Fruit fly (Drosophila melanogaster): ENCODE data around the gene nAChRbeta3.

Gene nAChRbeta3

DNA sequence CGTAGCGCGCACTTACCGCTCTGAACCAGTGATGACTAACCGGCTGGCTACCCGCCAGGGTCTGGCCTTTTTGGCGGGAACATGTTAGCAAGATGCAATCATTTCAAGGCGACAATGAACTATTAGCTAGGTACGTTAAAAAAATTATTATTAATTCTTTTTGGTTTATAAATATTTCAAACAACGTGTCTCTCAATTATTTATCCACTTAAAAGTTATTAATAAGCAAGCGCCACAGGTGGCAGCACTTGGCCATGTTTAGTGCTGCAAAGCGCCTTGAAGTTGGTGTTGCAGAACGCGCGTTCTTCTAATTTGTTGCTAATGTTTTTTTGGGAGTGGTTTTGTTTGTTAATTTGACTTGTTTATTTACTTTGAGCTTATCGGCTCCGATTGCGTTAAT, 29.3 kb downstream of the nAChRbeta3 start, which contains the start of the genes Ipk2 and cold (continued):
- TF ChIP-seq D (optimal IDR thresholded peaks at IDR 0.05), result no peak
- peak; percentile 50 for TF ChIP-seq D (GFP tag; optimal IDR thresholded peaks at IDR 0.05)
- peak; percentile 54; the same call in 1 of the 2 replicates for TF ChIP-seq HLH3B (GFP tag; IDR thresholded peaks at IDR 0.05)
- no peak for TF ChIP-seq CG2129 (GFP tag; IDR thresholded peaks at IDR 0.05; ENCODE audit: partially characterized antibody)
- TF ChIP-seq NFAT (GFP tag; IDR thresholded peaks at IDR 0.05), result no peak; the same call in 1 of the 2 replicates
- TF ChIP-seq pum (GFP tag; optimal IDR thresholded peaks at IDR 0.05), result peak; percentile 81
- TF ChIP-seq ara (GFP tag; IDR thresholded peaks at IDR 0.05), result peak; percentile 55
- peak; percentile 59 for TF ChIP-seq cwo (GFP tag; optimal IDR thresholded peaks at IDR 0.05)
- no peak for TF ChIP-seq MTF-1 (GFP tag; optimal IDR thresholded peaks at IDR 0.05; ENCODE audit: borderline replicate concordance)
- TF ChIP-seq CG2120 (GFP tag; optimal IDR thresholded peaks at IDR 0.05), result peak; percentile 90
- peak; percentile 99 for TF ChIP-seq Sry-β (GFP tag; optimal IDR thresholded peaks at IDR 0.05)
- no peak for TF ChIP-seq tio (GFP tag; optimal IDR thresholded peaks at IDR 0.05)
- peak; percentile 68 for TF ChIP-seq kni (GFP tag; optimal IDR thresholded peaks at IDR 0.05)
- TF ChIP-seq toy (GFP tag; IDR thresholded peaks at IDR 0.05), result 0 out of 2 replicates have a peak, but pooled peaks have one; percentile 29
- TF ChIP-seq CG13287 (GFP tag; IDR thresholded peaks at IDR 0.05; ENCODE audit: partially characterized antibody), result peak; percentile 59
- TF ChIP-seq ci (GFP tag; IDR thresholded peaks at IDR 0.05), result peak; percentile 60
- peak; percentile 74 for TF ChIP-seq Atf-2 (GFP tag; optimal IDR thresholded peaks at IDR 0.05)
- TF ChIP-seq CG4404 (GFP tag; IDR thresholded peaks at IDR 0.05), result peak; percentile 80
- peak; percentile 78 for TF ChIP-seq E2f2 (GFP tag; IDR thresholded peaks at IDR 0.05)
- TF ChIP-seq CG9817 (tag; optimal IDR thresholded peaks at IDR 0.05), result peak; percentile 85
- TF ChIP-seq Bdp1 (GFP tag; optimal IDR thresholded peaks at IDR 0.05), result peak; percentile 79
- no peak for TF ChIP-seq CG14965 (GFP tag; optimal IDR thresholded peaks at IDR 0.05; ENCODE audit: borderline replicate concordance)
- 0 out of 3 replicates have a peak, but pooled peaks have one; percentile 64 for TF ChIP-seq otp (GFP tag; IDR thresholded peaks at IDR 0.05)
- peak; percentile 85 for TF ChIP-seq tin (GFP tag; optimal IDR thresholded peaks at IDR 0.05)
- peak; percentile 63 for TF ChIP-seq cato (GFP tag; optimal IDR thresholded peaks at IDR 0.05; ENCODE audit: borderline replicate concordance)
- peak; percentile 62 for TF ChIP-seq luna (GFP tag; optimal IDR thresholded peaks at IDR 0.05)
- TF ChIP-seq emc (GFP tag; optimal IDR thresholded peaks at IDR 0.05), result no peak
- peak; percentile 53; the same call in 1 of the 2 replicates for TF ChIP-seq Atf6 (GFP tag; IDR thresholded peaks at IDR 0.05)
- peak; percentile 91 for TF ChIP-seq CG9932 (GFP tag; IDR thresholded peaks at IDR 0.05)
- TF ChIP-seq CG12659 (GFP tag; optimal IDR thresholded peaks at IDR 0.05), result peak; percentile 93
- TF ChIP-seq phol (tag; optimal IDR thresholded peaks at IDR 0.05), result peak; percentile 88
- TF ChIP-seq gce (GFP tag; IDR thresholded peaks at IDR 0.05), result no peak
- TF ChIP-seq Meics (GFP tag; optimal IDR thresholded peaks at IDR 0.05), result peak; percentile 83
- TF ChIP-seq CG6175 (GFP tag; IDR thresholded peaks at IDR 0.05), result no peak
- peak; percentile 83 for TF ChIP-seq CG3281 (GFP tag; optimal IDR thresholded peaks at IDR 0.05)
- TF ChIP-seq crc (GFP tag; optimal IDR thresholded peaks at IDR 0.05), result no peak
- peak; percentile 12 to 46 for TF ChIP-seq tll (GFP tag; optimal IDR thresholded peaks at IDR 0.05)
- peak; percentile 82 for TF ChIP-seq CG7839 (tag; optimal IDR thresholded peaks at IDR 0.05)
- peak; percentile 69 for TF ChIP-seq CG15696 (tag; optimal IDR thresholded peaks at IDR 0.05)
- TF ChIP-seq CG18619 (GFP tag; optimal IDR thresholded peaks at IDR 0.05), result peak; percentile 85
- peak; percentile 44 for TF ChIP-seq CG12236 (GFP tag; optimal IDR thresholded peaks at IDR 0.05)
- peak; percentile 72 for TF ChIP-seq vvl (GFP tag; IDR thresholded peaks at IDR 0.05)
- TF ChIP-seq ap (GFP tag; IDR thresholded peaks at IDR 0.05), result no peak
- TF ChIP-seq dm (GFP tag; optimal IDR thresholded peaks at IDR 0.05), result peak; percentile 61
- no peak for TF ChIP-seq Lpt (GFP tag; optimal IDR thresholded peaks at IDR 0.05)
- TF ChIP-seq corto (GFP tag; optimal IDR thresholded peaks at IDR 0.05), result no peak
- peak; percentile 83 for TF ChIP-seq grau (tag; optimal IDR thresholded peaks at IDR 0.05)
- TF ChIP-seq CG16863 (GFP tag; optimal IDR thresholded peaks at IDR 0.05), result peak; percentile 64
- peak; percentile 81 for TF ChIP-seq CG9727 (GFP tag; optimal IDR thresholded peaks at IDR 0.05)
- peak; percentile 73 for TF ChIP-seq CG4854 (GFP tag; optimal IDR thresholded peaks at IDR 0.05)
- peak; percentile 71 for TF ChIP-seq Oli (tag; optimal IDR thresholded peaks at IDR 0.05)

Data from whole organism, embryonic.